Worm (Caenorhabditis elegans): ENCODE results near the gene M02F4.1.

DNA sequence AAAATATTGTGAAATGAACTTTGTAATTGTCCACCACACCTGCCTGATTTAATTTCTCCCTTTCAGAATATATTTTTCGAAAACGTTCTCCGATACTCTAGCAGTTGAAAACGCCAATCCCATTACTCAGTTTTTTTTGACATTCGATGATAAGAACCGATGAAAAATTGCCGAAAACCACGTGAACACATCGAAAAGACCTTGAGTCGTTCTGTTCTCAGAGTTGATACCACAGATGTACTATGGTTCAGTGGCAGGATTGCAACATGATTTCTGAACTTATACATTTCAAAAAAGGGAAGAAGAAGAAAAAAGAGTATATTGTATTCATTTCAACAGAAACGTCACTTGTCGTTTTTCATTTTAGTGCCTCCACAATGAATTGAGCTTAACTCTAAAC is 8.9 kb downstream of the M02F4.1 start:
- TF ChIP-seq ceh-28 (tag; optimal IDR thresholded peaks at IDR 0.05) (no peak), pha-4 (tag; optimal IDR thresholded peaks at IDR 0.05) (no peak), lin-39 (tag; optimal IDR thresholded peaks at IDR 0.05) (no peak), snpc-4 (tag; optimal IDR thresholded peaks at IDR 0.05) (no peak), elt-1 (tag; optimal IDR thresholded peaks at IDR 0.05) (no peak), sea-2 (GFP tag; optimal IDR thresholded peaks at IDR 0.05) (no peak), ama-1 (optimal IDR thresholded peaks at IDR 0.05) (no peak), nhr-77 (tag; optimal IDR thresholded peaks at IDR 0.05) (no peak), nhr-23 (tag; optimal IDR thresholded peaks at IDR 0.05) (no peak)
